Fruit fly (Drosophila melanogaster) whole organism, wandering third instar larva: ENCODE measurements around the gene CG13390.

Experiments
- Abd-B ChIP-seq: fragments of >200 bp; optimal IDR thresholded peaks from 2 replicates; lab custom pipeline; 2017; ENCODE audit warnings: missing biosample characterization, missing genetic modification characterization
- CG32264 ChIP-seq: fragments of 200-800 bp; sonication (Bioruptor generic); optimal IDR thresholded peaks from 2 replicates; lab custom pipeline; 2016; ENCODE audit warnings: missing biosample characterization, missing genetic modification characterization
- CG9705 ChIP-seq: fragments of 200-800 bp; sonication (Bioruptor generic); optimal IDR thresholded peaks from 2 replicates; lab custom pipeline; 2018; ENCODE audit warnings: missing biosample characterization, mild to moderate bottlenecking, missing genetic modification characterization
- CrebA ChIP-seq: fragments of 200-800 bp; sonication (Bioruptor generic); optimal IDR thresholded peaks from 2 replicates; lab custom pipeline; 2016; ENCODE audit warnings: missing biosample characterization, mild to moderate bottlenecking, missing genetic modification characterization, borderline replicate concordance
- Dfd ChIP-seq: fragments of >200 bp; optimal IDR thresholded peaks from 2 replicates; lab custom pipeline; 2017; ENCODE audit warnings: missing biosample characterization, missing genetic modification characterization
- Dif ChIP-seq: fragments of 200-275, 200-300 bp; sonication (Bioruptor generic); optimal IDR thresholded peaks from 2 replicates; lab custom pipeline; 2018; ENCODE audit warnings: missing biosample characterization, missing genetic modification characterization; ENCODE audit not compliant: partially characterized antibody
- GATAd ChIP-seq: sonication (Bioruptor generic); optimal IDR thresholded peaks from 2 replicates; lab custom pipeline; 2016; ENCODE audit warnings: missing biosample characterization, missing genetic modification characterization
- HLH106 ChIP-seq: fragments of 200-800 bp; optimal IDR thresholded peaks from 3 replicates; lab custom pipeline; 2019; ENCODE audit warnings: missing biosample characterization, mild to moderate bottlenecking, missing genetic modification characterization, moderate library complexity
- Hnf4 ChIP-seq: fragments of 200-800 bp; sonication (Bioruptor generic); optimal IDR thresholded peaks from 2 replicates; lab custom pipeline; 2016; ENCODE audit warnings: missing biosample characterization, mild to moderate bottlenecking, missing genetic modification characterization
- Hr78 ChIP-seq: fragments of >200 bp; optimal IDR thresholded peaks from 2 replicates; lab custom pipeline; 2017; ENCODE audit warnings: missing biosample characterization, missing genetic modification characterization
- Hr83 ChIP-seq: fragments of 200-300 bp; sonication (Bioruptor generic); optimal IDR thresholded peaks from 2 replicates; lab custom pipeline; 2016; ENCODE audit warnings: missing biosample characterization, mild to moderate bottlenecking, missing genetic modification characterization, moderate library complexity; ENCODE audit not compliant: poor library complexity, severe bottlenecking
- Jra ChIP-seq: sonication (Bioruptor generic); optimal IDR thresholded peaks from 2 replicates; lab custom pipeline; 2016; ENCODE audit warnings: missing biosample characterization, missing genetic modification characterization
- Mio ChIP-seq: sonication (Bioruptor generic); optimal IDR thresholded peaks from 2 replicates; lab custom pipeline; 2016; ENCODE audit warnings: missing biosample characterization, missing genetic modification characterization
- Myc ChIP-seq: fragments of >200 bp; optimal IDR thresholded peaks from 2 replicates; lab custom pipeline; 2017
- N ChIP-seq: fragments of >200 bp; optimal IDR thresholded peaks from 2 replicates; lab custom pipeline; 2018; ENCODE audit warnings: missing biosample characterization, missing external identifiers, missing genetic modification characterization
- OdsH ChIP-seq: fragments of 200-800 bp; sonication (Bioruptor generic); optimal IDR thresholded peaks from 2 replicates; lab custom pipeline; 2016; ENCODE audit warnings: missing biosample characterization, mild to moderate bottlenecking, missing genetic modification characterization
- Rel ChIP-seq, 2 experiments: fragments of 200-800 bp; sonication (Bioruptor generic) in 1 of 2; optimal IDR thresholded peaks; 2 replicates in 1 of 2; 3 replicates in 1 of 2; lab custom pipeline; 2016 to 2019; ENCODE audit warnings: mild to moderate bottlenecking in 2 of 2, missing biosample characterization in 2 of 2, missing genetic modification characterization in 2 of 2, moderate library complexity in 1 of 2
- Sp1 ChIP-seq: fragments of 200-800 bp; sonication (Bioruptor generic); optimal IDR thresholded peaks from 3 replicates; lab custom pipeline; 2019; ENCODE audit warnings: missing biosample characterization, mild to moderate bottlenecking, missing genetic modification characterization, moderate library complexity
- Vsx2 ChIP-seq: fragments of 200-300, 225-300 bp; sonication (Bioruptor generic); optimal IDR thresholded peaks from 2 replicates; lab custom pipeline; 2018; ENCODE audit warnings: missing biosample characterization, missing genetic modification characterization; ENCODE audit not compliant: partially characterized antibody
- br ChIP-seq: fragments of 200-800 bp; sonication (Bioruptor generic); optimal IDR thresholded peaks from 2 replicates; lab custom pipeline; 2016; ENCODE audit warnings: missing biosample characterization, missing genetic modification characterization
- brk ChIP-seq: fragments of 200-800 bp; sonication (Bioruptor generic); optimal IDR thresholded peaks from 2 replicates; lab custom pipeline; 2016; ENCODE audit warnings: missing biosample characterization, mild to moderate bottlenecking, missing genetic modification characterization
- dl ChIP-seq, 2 experiments: fragments of 175-275, 200-275 bp in 1 of 2; fragments of 200-275 bp in 1 of 2; sonication (Bioruptor generic); optimal IDR thresholded peaks; lab custom pipeline; 2018; ENCODE audit warnings: mild to moderate bottlenecking in 2 of 2, missing biosample characterization in 2 of 2, missing genetic modification characterization in 2 of 2, moderate library complexity in 2 of 2; ENCODE audit not compliant: partially characterized antibody in 2 of 2, insufficient read depth in 1 of 2
- dmrt93B ChIP-seq: fragments of 200-800 bp; sonication (Bioruptor generic); optimal IDR thresholded peaks from 2 replicates; lab custom pipeline; 2018; ENCODE audit warnings: missing biosample characterization, mild to moderate bottlenecking, missing genetic modification characterization
- dsf ChIP-seq: sonication (Bioruptor generic); optimal IDR thresholded peaks from 2 replicates; lab custom pipeline; 2016; ENCODE audit warnings: missing biosample characterization, missing genetic modification characterization, borderline replicate concordance
- ey ChIP-seq: fragments of 200-800 bp; sonication (Bioruptor generic); optimal IDR thresholded peaks from 2 replicates; lab custom pipeline; 2016; ENCODE audit warnings: missing biosample characterization, missing genetic modification characterization
- foxo ChIP-seq, 2 experiments: fragments of 200-800 bp; sonication (Bioruptor generic); optimal IDR thresholded peaks; 2 replicates in 1 of 2; 3 replicates in 1 of 2; lab custom pipeline; 2016 to 2017; ENCODE audit warnings: missing biosample characterization in 2 of 2, missing genetic modification characterization in 2 of 2
- fru ChIP-seq: fragments of 200-800 bp; sonication (Bioruptor generic); optimal IDR thresholded peaks from 3 replicates; lab custom pipeline; 2016; ENCODE audit warnings: missing biosample characterization, mild to moderate bottlenecking, missing genetic modification characterization
- h ChIP-seq: fragments of 200-800 bp; sonication (Bioruptor generic); optimal IDR thresholded peaks from 3 replicates; lab custom pipeline; 2016; ENCODE audit warnings: missing biosample characterization, mild to moderate bottlenecking, missing genetic modification characterization
- jim ChIP-seq: fragments of 175-275, 200-325 bp; sonication (Bioruptor generic); optimal IDR thresholded peaks from 2 replicates; lab custom pipeline; 2016; ENCODE audit warnings: missing biosample characterization, mild to moderate bottlenecking, missing genetic modification characterization
- lola ChIP-seq: fragments of >200 bp; optimal IDR thresholded peaks from 2 replicates; lab custom pipeline; 2017; ENCODE audit warnings: missing biosample characterization, missing genetic modification characterization
- pan ChIP-seq: fragments of >200 bp; optimal IDR thresholded peaks from 2 replicates; lab custom pipeline; 2017
- psq ChIP-seq: fragments of 200-800 bp; sonication (Bioruptor generic); optimal IDR thresholded peaks from 3 replicates; lab custom pipeline; 2017; ENCODE audit warnings: missing biosample characterization, mild to moderate bottlenecking, missing genetic modification characterization, moderate library complexity
- rgr ChIP-seq: fragments of 200-800 bp; sonication (Bioruptor generic); optimal IDR thresholded peaks from 3 replicates; lab custom pipeline; 2016; ENCODE audit warnings: missing biosample characterization, mild to moderate bottlenecking, missing genetic modification characterization
- sage ChIP-seq: fragments of 200-800 bp; sonication (Bioruptor generic); optimal IDR thresholded peaks from 2 replicates; lab custom pipeline; 2016; ENCODE audit warnings: missing biosample characterization, mild to moderate bottlenecking, missing genetic modification characterization
- sv ChIP-seq: fragments of 200-800 bp; sonication (Bioruptor generic); optimal IDR thresholded peaks from 3 replicates; lab custom pipeline; 2016; ENCODE audit warnings: missing biosample characterization, missing genetic modification characterization
- tai ChIP-seq: sonication (Bioruptor generic); optimal IDR thresholded peaks from 2 replicates; lab custom pipeline; 2016; ENCODE audit warnings: missing biosample characterization, missing genetic modification characterization
- usp ChIP-seq: fragments of >200 bp; optimal IDR thresholded peaks from 2 replicates; lab custom pipeline; 2017; ENCODE audit warnings: missing biosample characterization, missing genetic modification characterization
- woc ChIP-seq: sonication (Bioruptor generic); optimal IDR thresholded peaks from 2 replicates; lab custom pipeline; 2016; ENCODE audit warnings: missing biosample characterization, mild to moderate bottlenecking, missing genetic modification characterization

Gene CG13390

dm6 chr2L:8362955-8363285, 13.7 kb downstream of the CG13390 start:
- TF ChIP-seq N (GFP tag; lab: Kevin White, UChicago) = no peak
- TF ChIP-seq Vsx2 (GFP tag; lab: Kevin White, UChicago) = no peak
- TF ChIP-seq dl (GFP tag; optimal IDR thresholded peaks at IDR 0.05; lab: Kevin White, UChicago; ENCODE audit: insufficient read depth in 1 of 2, partially characterized antibody in 2 of 2) = no peak
- TF ChIP-seq sv (GFP tag; lab: Kevin White, UChicago) = no peak
- TF ChIP-seq sage (GFP tag; lab: Kevin White, UChicago) = no peak
- no peak for TF ChIP-seq HLH106 (tag; lab: Kevin White, UChicago)
- TF ChIP-seq brk (GFP tag; lab: Kevin White, UChicago) = no peak
- no peak for TF ChIP-seq rgr
- no peak for TF ChIP-seq woc (GFP tag; lab: Kevin White, UChicago)
- no peak for TF ChIP-seq Hr78 (GFP tag; lab: Kevin White, UChicago)
- TF ChIP-seq GATAd (GFP tag; lab: Kevin White, UChicago) = no peak
- no peak for TF ChIP-seq fru (GFP tag; lab: Kevin White, UChicago)
- no peak for TF ChIP-seq Dif
- no peak for TF ChIP-seq Hr83 (GFP tag; lab: Kevin White, UChicago)

dm6 chr2L:8362273-8362954, 14.2 kb downstream of the CG13390 start, which contains the start of gene CG7627:
TSS of gene CG7627 (minus strand) at chr2L:8362469.
- TF ChIP-seq pan (no peak), CG32264 (GFP tag; lab: Kevin White, UChicago) (peak; percentile 62), N (GFP tag; lab: Kevin White, UChicago) (no peak), GATAd (GFP tag; lab: Kevin White, UChicago) (no peak), lola (GFP tag; lab: Kevin White, UChicago) (no peak), OdsH (peak; percentile 91), Vsx2 (GFP tag; lab: Kevin White, UChicago) (peak; percentile 49), ey (GFP tag; lab: Kevin White, UChicago) (peak; percentile 90), h (GFP tag; lab: Kevin White, UChicago) (peak; percentile 89), Dif (peak; percentile 33), fru (GFP tag; lab: Kevin White, UChicago) (peak; percentile 89), Myc (lab: Kevin White, UChicago) (no peak), Jra (GFP tag; lab: Kevin White, UChicago) (peak; percentile 83), rgr (peak; percentile 86), dl (GFP tag; optimal IDR thresholded peaks at IDR 0.05; lab: Kevin White, UChicago; ENCODE audit: insufficient read depth in 1 of 2, partially characterized antibody in 2 of 2) (no peak), Dfd (no peak), CrebA (GFP tag; lab: Kevin White, UChicago) (no peak), foxo (GFP tag; optimal IDR thresholded peaks at IDR 0.05; lab: Kevin White, UChicago) (peak in 1 of 2 experiments; percentile 90), Sp1 (GFP tag; lab: Kevin White, UChicago) (peak; percentile 74), Hr83 (GFP tag; lab: Kevin White, UChicago) (peak; percentile 49), brk (GFP tag; lab: Kevin White, UChicago) (peak; percentile 72), dmrt93B (GFP tag; lab: Kevin White, UChicago) (peak; percentile 66), tai (GFP tag; lab: Kevin White, UChicago) (peak; percentile 63), Hr78 (GFP tag; lab: Kevin White, UChicago) (no peak), HLH106 (tag; lab: Kevin White, UChicago) (peak; percentile 80), sv (GFP tag; lab: Kevin White, UChicago) (peak; percentile 66), br (GFP tag; lab: Kevin White, UChicago) (peak; percentile 85), usp (GFP tag; lab: Kevin White, UChicago) (no peak), jim (GFP tag; lab: Kevin White, UChicago) (no peak), Abd-B (GFP tag; lab: Kevin White, UChicago) (no peak), dsf (no peak), Rel (GFP tag; optimal IDR thresholded peaks at IDR 0.05; lab: Kevin White, UChicago) (no peak), Rel (tag; optimal IDR thresholded peaks at IDR 0.05; lab: Kevin White, UChicago) (peak; percentile 41), Mio (GFP tag; lab: Kevin White, UChicago) (no peak), CG9705 (GFP tag; lab: Kevin White, UChicago) (peak; percentile 53), Hnf4 (peak; percentile 86), psq (GFP tag; lab: Kevin White, UChicago) (peak; percentile 82), sage (GFP tag; lab: Kevin White, UChicago) (peak; percentile 48), woc (GFP tag; lab: Kevin White, UChicago) (peak; percentile 93)
